Fruit fly (Drosophila melanogaster): ENCODE results near the gene CG13284.

The CG13284 gene

dm6 chr2L:16877678-16878077 is 29.2 kb upstream of the CG13284 start:
- TF ChIP-seq Sin3A (optimal IDR thresholded peaks at IDR 0.05) (no peak), ttk (optimal IDR thresholded peaks at IDR 0.05) (no peak), psq (optimal IDR thresholded peaks at IDR 0.05) (no peak), insv (optimal IDR thresholded peaks at IDR 0.05) (no peak), Myc (optimal IDR thresholded peaks at IDR 0.05) (no peak), h (optimal IDR thresholded peaks at IDR 0.05) (no peak)

DNA sequence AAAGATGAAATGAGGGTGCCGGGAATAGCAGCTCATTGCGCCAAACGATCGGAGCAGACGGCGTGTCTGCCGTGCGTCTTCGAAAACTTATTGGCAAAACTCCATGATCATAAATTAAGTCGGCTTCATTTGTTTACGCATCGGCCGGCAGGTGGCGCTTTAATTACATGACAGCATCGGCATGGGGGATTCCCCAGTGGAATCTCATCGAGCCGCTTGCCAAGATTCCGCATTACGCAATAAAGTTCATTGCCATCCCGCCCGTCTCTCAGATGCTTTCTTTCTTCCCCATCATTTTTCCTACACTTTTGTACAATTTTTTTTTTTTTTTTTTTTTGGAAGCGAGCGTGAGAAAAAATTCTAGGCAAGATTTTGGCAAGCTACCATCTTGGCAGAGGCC is 28.0 kb upstream of the CG13284 start:
- TF ChIP-seq insv (optimal IDR thresholded peaks at IDR 0.05) (no peak), Sin3A (optimal IDR thresholded peaks at IDR 0.05) (no peak), psq (optimal IDR thresholded peaks at IDR 0.05) (no peak), Myc (optimal IDR thresholded peaks at IDR 0.05) (no peak), h (optimal IDR thresholded peaks at IDR 0.05) (no peak), ttk (optimal IDR thresholded peaks at IDR 0.05) (no peak)

- TF ChIP-seq h (optimal IDR thresholded peaks at IDR 0.05) (no peak), ttk (optimal IDR thresholded peaks at IDR 0.05) (no peak), insv (optimal IDR thresholded peaks at IDR 0.05) (no peak), psq (optimal IDR thresholded peaks at IDR 0.05) (no peak), Sin3A (optimal IDR thresholded peaks at IDR 0.05) (no peak), Myc (optimal IDR thresholded peaks at IDR 0.05) (no peak)
Observed at dm6 chr2L:16874924-16875323, 26.4 kb upstream of the CG13284 start.

- TF ChIP-seq psq (optimal IDR thresholded peaks at IDR 0.05) (no peak), h (optimal IDR thresholded peaks at IDR 0.05) (no peak), Myc (optimal IDR thresholded peaks at IDR 0.05) (no peak), ttk (optimal IDR thresholded peaks at IDR 0.05) (no peak), insv (optimal IDR thresholded peaks at IDR 0.05) (no peak), Sin3A (optimal IDR thresholded peaks at IDR 0.05) (no peak)
Observed at dm6 chr2L:16868897-16869324, 20.4 kb upstream of the CG13284 start.

DNA sequence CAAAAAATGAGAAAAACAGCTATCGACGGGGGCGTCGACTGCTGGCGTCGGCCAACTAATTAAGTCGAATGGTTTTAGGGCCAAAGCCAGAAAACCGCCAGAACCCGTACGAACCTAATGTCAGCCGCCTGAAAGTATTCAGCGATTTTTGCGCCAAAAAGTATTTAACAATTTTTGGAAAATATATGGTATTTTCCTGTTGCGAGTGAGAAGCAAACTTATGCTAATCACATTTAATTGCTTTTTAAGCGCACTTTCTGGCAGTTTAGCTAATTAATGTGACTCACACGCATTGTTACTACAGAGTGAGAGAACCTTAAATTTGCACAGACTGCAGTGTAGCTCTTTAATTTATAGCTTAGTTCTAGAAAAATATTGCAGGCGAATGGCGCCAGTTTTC is 14.0 kb upstream of the CG13284 start:
- no peak for TF ChIP-seq Myc (optimal IDR thresholded peaks at IDR 0.05)
- TF ChIP-seq psq (optimal IDR thresholded peaks at IDR 0.05), result no peak

dm6 chr2L:16861126-16861525 is 12.6 kb upstream of the CG13284 start, which contains the start of gene CG6012:
TSS of gene CG6012 (minus strand) at chr2L:16861489.
- TF ChIP-seq Myc (optimal IDR thresholded peaks at IDR 0.05), result no peak
- TF ChIP-seq psq (optimal IDR thresholded peaks at IDR 0.05), result no peak
- no peak for TF ChIP-seq h (optimal IDR thresholded peaks at IDR 0.05)
- TF ChIP-seq Sin3A (optimal IDR thresholded peaks at IDR 0.05), result no peak
- TF ChIP-seq insv (optimal IDR thresholded peaks at IDR 0.05), result no peak
- no peak for TF ChIP-seq ttk (optimal IDR thresholded peaks at IDR 0.05)

dm6 chr2L:16859566-16859965 is 11.1 kb upstream of the CG13284 start:
- TF ChIP-seq Sin3A (optimal IDR thresholded peaks at IDR 0.05) (no peak), insv (optimal IDR thresholded peaks at IDR 0.05) (no peak), psq (optimal IDR thresholded peaks at IDR 0.05) (no peak), h (optimal IDR thresholded peaks at IDR 0.05) (no peak), ttk (optimal IDR thresholded peaks at IDR 0.05) (no peak), Myc (optimal IDR thresholded peaks at IDR 0.05) (no peak)

- no peak for TF ChIP-seq h (optimal IDR thresholded peaks at IDR 0.05)
- TF ChIP-seq psq (optimal IDR thresholded peaks at IDR 0.05), result no peak
- TF ChIP-seq ttk (optimal IDR thresholded peaks at IDR 0.05), result no peak
- TF ChIP-seq Myc (optimal IDR thresholded peaks at IDR 0.05), result no peak
- TF ChIP-seq Sin3A (optimal IDR thresholded peaks at IDR 0.05), result no peak
- no peak for TF ChIP-seq insv (optimal IDR thresholded peaks at IDR 0.05)
Observed at dm6 chr2L:16859103-16859502, 10.6 kb upstream of the CG13284 start.

- TF ChIP-seq Myc (optimal IDR thresholded peaks at IDR 0.05) (no peak), h (optimal IDR thresholded peaks at IDR 0.05) (no peak), psq (optimal IDR thresholded peaks at IDR 0.05) (no peak), ttk (optimal IDR thresholded peaks at IDR 0.05) (no peak), insv (optimal IDR thresholded peaks at IDR 0.05) (no peak), Sin3A (optimal IDR thresholded peaks at IDR 0.05) (no peak)
Observed at dm6 chr2L:16858466-16859007, 10.0 kb upstream of the CG13284 start, which contains the start of gene CG31809. TSS of gene CG31809 (minus strand) at chr2L:16858714.

dm6 chr2L:16857665-16858064 is 9.1 kb upstream of the CG13284 start:
- TF ChIP-seq insv (optimal IDR thresholded peaks at IDR 0.05), result no peak
- TF ChIP-seq h (optimal IDR thresholded peaks at IDR 0.05), result no peak
- TF ChIP-seq Sin3A (optimal IDR thresholded peaks at IDR 0.05), result no peak
- TF ChIP-seq psq (optimal IDR thresholded peaks at IDR 0.05), result no peak
- TF ChIP-seq ttk (optimal IDR thresholded peaks at IDR 0.05), result no peak

DNA sequence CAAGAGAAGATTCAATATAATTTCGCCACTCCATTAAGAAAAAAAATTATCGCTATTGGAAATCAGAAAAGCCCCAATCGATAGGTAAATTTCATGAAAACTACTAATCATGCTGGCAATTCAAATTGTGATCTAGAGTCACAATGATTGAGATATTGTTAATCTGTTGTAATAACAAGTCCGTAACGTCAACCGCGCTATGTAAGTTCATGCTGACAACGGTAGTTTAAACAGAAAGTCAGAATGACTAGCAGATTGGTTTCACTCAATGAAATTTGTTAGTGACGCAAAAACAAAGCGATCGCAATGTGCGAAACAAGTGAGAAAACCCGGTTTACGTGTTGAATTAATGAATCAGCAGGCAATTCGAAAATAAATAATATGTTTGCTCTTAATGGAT is 8.6 kb upstream of the CG13284 start:
- TF ChIP-seq insv (optimal IDR thresholded peaks at IDR 0.05), result no peak
- TF ChIP-seq psq (optimal IDR thresholded peaks at IDR 0.05), result no peak
- no peak for TF ChIP-seq ttk (optimal IDR thresholded peaks at IDR 0.05)
- no peak for TF ChIP-seq Sin3A (optimal IDR thresholded peaks at IDR 0.05)
- TF ChIP-seq Myc (optimal IDR thresholded peaks at IDR 0.05), result no peak
- TF ChIP-seq h (optimal IDR thresholded peaks at IDR 0.05), result no peak

DNA sequence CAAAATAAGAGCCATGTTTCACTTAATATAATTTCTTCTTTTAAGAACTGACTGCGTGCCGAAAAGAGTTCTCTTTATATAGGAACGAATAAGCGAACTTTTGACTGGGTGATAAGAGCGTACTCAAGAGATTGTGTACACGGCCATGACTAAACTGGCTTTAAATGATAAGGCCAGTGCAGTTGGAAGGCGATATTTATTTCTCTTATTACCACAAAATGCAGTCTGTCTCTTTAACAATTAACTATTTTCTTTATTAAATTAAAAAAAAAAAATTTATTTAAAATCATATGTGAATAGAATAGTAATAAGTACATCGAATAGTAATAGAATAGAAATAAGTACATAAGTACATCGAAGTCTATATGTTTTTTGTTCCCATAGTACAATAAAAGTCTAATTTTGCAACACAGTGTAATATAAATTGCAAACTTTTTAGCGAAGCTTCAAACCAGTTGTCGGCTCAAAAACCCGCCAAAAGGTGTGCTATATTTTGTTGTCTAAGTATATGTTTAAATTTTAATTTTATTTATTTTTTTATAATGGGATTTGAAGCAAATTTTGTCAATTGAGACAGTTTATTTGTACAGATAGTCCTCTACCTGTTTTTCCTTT is 3.9 kb upstream of the CG13284 start, which contains the start of gene CG31810:
CG31810 (minus strand) TSS at position 51 of the 615 bp plus-strand sequence.
- TF ChIP-seq Myc (optimal IDR thresholded peaks at IDR 0.05), result no peak
- TF ChIP-seq Sin3A (optimal IDR thresholded peaks at IDR 0.05), result no peak
- no peak for TF ChIP-seq ttk (optimal IDR thresholded peaks at IDR 0.05)
- TF ChIP-seq h (optimal IDR thresholded peaks at IDR 0.05), result no peak
- TF ChIP-seq insv (optimal IDR thresholded peaks at IDR 0.05), result no peak
- no peak for TF ChIP-seq psq (optimal IDR thresholded peaks at IDR 0.05)

- no peak for TF ChIP-seq psq (optimal IDR thresholded peaks at IDR 0.05)
- no peak for TF ChIP-seq ttk (optimal IDR thresholded peaks at IDR 0.05)
- TF ChIP-seq Sin3A (optimal IDR thresholded peaks at IDR 0.05), result no peak
- no peak for TF ChIP-seq insv (optimal IDR thresholded peaks at IDR 0.05)
- TF ChIP-seq Myc (optimal IDR thresholded peaks at IDR 0.05), result no peak
- no peak for TF ChIP-seq h (optimal IDR thresholded peaks at IDR 0.05)
Observed at dm6 chr2L:16850442-16850841, 1.9 kb upstream of the CG13284 start.

All from Kc167 (cell line).